Worm (Caenorhabditis elegans) whole organism, L4 larva: ENCODE data around the gene exc-15.

Experiments used
- Y48G9A.11 ChIP-seq: fragments of 200-800 bp; sonication (Bioruptor generic); IDR thresholded peaks from 2 replicates; pipeline ENCODE4 v1.3.6; 2022; ENCODE audit warnings: missing genetic modification reagents, missing genetic modification characterization, missing compliant biosample characterization
- ama-1 ChIP-seq: fragments of 150-350 bp; optimal IDR thresholded peaks from 2 replicates; lab custom pipeline; 2014; ENCODE audit warnings: inconsistent platforms, mixed read lengths
- ceh-82 ChIP-seq: sonication (generic microtip); optimal IDR thresholded peaks from 2 replicates; lab custom pipeline; 2017; ENCODE audit warnings: missing biosample characterization, missing genetic modification characterization
- daf-8 ChIP-seq: fragments of 200-800 bp; sonication (Bioruptor generic); IDR thresholded peaks from 2 replicates; pipeline ENCODE4 v1.3.6; 2022; ENCODE audit warnings: missing genetic modification characterization, missing compliant biosample characterization
- egl-43 ChIP-seq: fragments of 200-800 bp; sonication (Bioruptor generic); IDR thresholded peaks from 2 replicates; pipeline ENCODE4 v1.3.6; 2022; ENCODE audit warnings: missing genetic modification reagents, missing genetic modification characterization, missing compliant biosample characterization
- fkh-10 ChIP-seq: fragments of 150-350 bp; optimal IDR thresholded peaks from 2 replicates; lab custom pipeline; 2014; ENCODE audit warnings: missing biosample characterization, missing genetic modification reagents, missing genetic modification characterization
- hif-1 ChIP-seq, 2 experiments: sonication (generic microtip); optimal IDR thresholded peaks; 2 replicates each; lab custom pipeline; 2016 to 2017; ENCODE audit warnings: missing compliant biosample characterization in 2 of 2, missing genetic modification characterization in 2 of 2, missing genetic modification reagents in 2 of 2, missing genotype in 2 of 2, mild to moderate bottlenecking in 1 of 2
- lin-39 ChIP-seq: fragments of 150-350 bp; optimal IDR thresholded peaks from 2 replicates; lab custom pipeline; 2014; ENCODE audit warnings: missing biosample characterization, missing genetic modification reagents, missing genetic modification characterization
- mep-1 ChIP-seq: fragments of 150-350 bp; sonication (generic microtip); optimal IDR thresholded peaks from 3 replicates; lab custom pipeline; 2014; ENCODE audit warnings: missing biosample characterization, missing genetic modification characterization
- nhr-10 ChIP-seq: fragments of 150-350 bp; optimal IDR thresholded peaks from 2 replicates; lab custom pipeline; 2014; ENCODE audit warnings: missing biosample characterization, missing genetic modification characterization
- unc-130 ChIP-seq: sonication (generic microtip); optimal IDR thresholded peaks from 2 replicates; lab custom pipeline; 2016; ENCODE audit warnings: missing genetic modification reagents, missing genetic modification characterization, missing compliant biosample characterization
- unc-62 ChIP-seq, 3 experiments: fragments of 150-350 bp in 1 of 3; sonication (generic microtip); optimal IDR thresholded peaks in 2 of 3; peaks in 1 of 3; 1 replicate in 1 of 3; 2 replicates in 2 of 3; lab custom pipeline; 2014 to 2017; ENCODE audit warnings: missing biosample characterization in 3 of 3, missing genetic modification characterization in 3 of 3, missing genetic modification reagents in 3 of 3, missing genotype in 1 of 3
- zag-1 ChIP-seq: fragments of 150-350 bp; optimal IDR thresholded peaks from 2 replicates; lab custom pipeline; 2014; ENCODE audit warnings: missing biosample characterization, missing genetic modification characterization

DNA sequence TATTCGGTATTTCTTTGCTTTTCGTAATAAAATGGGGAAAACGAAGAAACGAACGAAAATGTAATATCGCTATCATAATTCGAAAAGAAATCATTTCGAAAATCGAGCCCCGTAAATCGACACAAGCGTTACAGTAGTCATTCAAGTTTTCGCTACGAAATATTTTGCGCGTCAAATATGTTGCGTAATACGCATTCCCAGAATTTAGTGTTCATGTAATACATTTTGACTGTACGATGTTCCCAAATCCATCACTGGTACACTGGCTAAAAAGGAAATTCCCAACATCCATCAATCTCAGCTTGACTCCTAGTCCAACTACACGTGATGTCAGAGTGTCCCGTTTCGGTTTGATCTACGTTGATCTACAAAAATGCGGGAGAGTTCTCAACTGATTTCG lies 44.7 kb downstream of the exc-15 start:
- no peak for TF ChIP-seq ceh-82
- no peak for TF ChIP-seq mep-1 (tag; lab: Kevin White, UChicago)
- no peak for TF ChIP-seq ama-1 (lab: Kevin White, UChicago)
- TF ChIP-seq fkh-10 (GFP tag; lab: Kevin White, UChicago), result no peak
- TF ChIP-seq Y48G9A.11 (GFP tag; lab: Robert Waterston, UW), result no peak
- no peak for TF ChIP-seq lin-39 (tag; lab: Kevin White, UChicago)
- no peak for TF ChIP-seq nhr-10 (tag; lab: Kevin White, UChicago)
- no peak for TF ChIP-seq egl-43 (GFP tag; lab: Robert Waterston, UW)
- TF ChIP-seq unc-62 (GFP tag; optimal IDR thresholded peaks at IDR 0.05 in 1 of 2; lab: Kevin White, UChicago), result no peak
- no peak for TF ChIP-seq unc-62 (tag; optimal IDR thresholded peaks at IDR 0.05; lab: Kevin White, UChicago)
- TF ChIP-seq zag-1 (tag; lab: Kevin White, UChicago), result no peak
- TF ChIP-seq hif-1 (tag; optimal IDR thresholded peaks at IDR 0.05; lab: Kevin White, UChicago), result no peak
- no peak for TF ChIP-seq unc-130 (GFP tag; lab: Kevin White, UChicago)
- no peak for TF ChIP-seq daf-8 (GFP tag; lab: Robert Waterston, UW)
